Worm (Caenorhabditis elegans) whole organism, L4 larva: ENCODE results near the gene T24E12.3.

ENCODE experiments used
- D1046.2 ChIP-seq: fragments of 200-800 bp; sonication (Bioruptor generic); IDR thresholded peaks from 2 replicates; pipeline ENCODE4 v1.3.6; 2022; ENCODE audit warnings: missing genetic modification characterization, missing compliant biosample characterization
- F26F4.8 ChIP-seq: fragments of 200-800 bp; sonication (Bioruptor generic); conservative IDR thresholded peaks from 2 replicates; pipeline ENCODE4 v1.3.6; 2022; ENCODE audit warnings: missing genetic modification characterization, missing compliant biosample characterization
- T26A8.4 ChIP-seq: fragments of 200-800 bp; sonication (Bioruptor generic); IDR thresholded peaks from 2 replicates; pipeline ENCODE4 v1.3.6; 2022; ENCODE audit warnings: missing genetic modification characterization, missing compliant biosample characterization
- Y75B8A.6 ChIP-seq: fragments of 200-800 bp; sonication (Bioruptor generic); IDR thresholded peaks from 2 replicates; pipeline ENCODE4 v1.3.6; 2022; ENCODE audit warnings: missing genetic modification reagents, missing genetic modification characterization, missing compliant biosample characterization
- ZK337.2 ChIP-seq: fragments of 200-800 bp; sonication (Bioruptor generic); IDR thresholded peaks from 2 replicates; pipeline ENCODE4 v1.3.6; 2022; ENCODE audit warnings: missing genetic modification reagents, missing genetic modification characterization, missing compliant biosample characterization
- ZK546.5 ChIP-seq, 2 experiments: sonication (generic microtip); optimal IDR thresholded peaks; 2 replicates each; lab custom pipeline; 2017; ENCODE audit warnings: missing biosample characterization in 2 of 2, missing genetic modification characterization in 2 of 2
- aha-1 ChIP-seq: fragments of 150-350 bp; peaks from one replicate; lab custom pipeline; 2014; ENCODE audit warnings: missing biosample characterization, missing genetic modification characterization
- ceh-62 ChIP-seq: sonication (generic microtip); optimal IDR thresholded peaks from 2 replicates; lab custom pipeline; 2017; ENCODE audit warnings: missing biosample characterization, missing genetic modification characterization
- dmd-9 ChIP-seq: fragments of 200-800 bp; sonication (Bioruptor generic); IDR thresholded peaks from 2 replicates; pipeline ENCODE4 v1.3.6; 2022; ENCODE audit warnings: missing genetic modification reagents, missing genetic modification characterization, missing compliant biosample characterization
- dve-1 ChIP-seq: sonication (generic microtip); optimal IDR thresholded peaks from 2 replicates; lab custom pipeline; 2017; ENCODE audit warnings: antibody characterized with exemption, mild to moderate bottlenecking, missing genetic modification characterization, missing compliant biosample characterization; ENCODE audit not compliant: insufficient read depth
- fos-1 ChIP-seq: fragments of 150-350 bp; optimal IDR thresholded peaks from 2 replicates; lab custom pipeline; 2014; ENCODE audit warnings: missing biosample characterization, missing genetic modification characterization
- gei-8 ChIP-seq: fragments of 200-800 bp; sonication (Bioruptor generic); optimal IDR thresholded peaks from 2 replicates; lab custom pipeline; 2018; ENCODE audit warnings: mild to moderate bottlenecking, missing genetic modification characterization, missing compliant biosample characterization
- hlh-30 ChIP-seq: sonication (generic microtip); optimal IDR thresholded peaks from 2 replicates; lab custom pipeline; 2017; ENCODE audit warnings: antibody characterized with exemption, mild to moderate bottlenecking, missing genetic modification characterization, missing compliant biosample characterization; ENCODE audit not compliant: insufficient read depth
- hmg-1.1 ChIP-seq: fragments of 200-800 bp; sonication (Bioruptor generic); IDR thresholded peaks from 2 replicates; pipeline ENCODE4 v1.3.6; 2022; ENCODE audit warnings: missing genetic modification reagents, missing genetic modification characterization, missing compliant biosample characterization
- lim-7 ChIP-seq: fragments of 200-800 bp; sonication (Bioruptor generic); IDR thresholded peaks from 2 replicates; pipeline ENCODE4 v1.3.6; 2022; ENCODE audit warnings: missing genetic modification characterization, missing compliant biosample characterization
- lin-1 ChIP-seq: fragments of 200-800 bp; sonication (Bioruptor generic); IDR thresholded peaks from 2 replicates; pipeline ENCODE4 v1.3.6; 2022; ENCODE audit warnings: missing genetic modification reagents, missing genetic modification characterization, missing compliant biosample characterization
- lin-38 ChIP-seq: fragments of 200-800 bp; sonication (Bioruptor generic); IDR thresholded peaks from 2 replicates; pipeline ENCODE4 v1.3.6; 2022; ENCODE audit warnings: missing genetic modification reagents, missing genetic modification characterization, missing compliant biosample characterization
- lin-39 ChIP-seq: fragments of 150-350 bp; optimal IDR thresholded peaks from 2 replicates; lab custom pipeline; 2014; ENCODE audit warnings: missing biosample characterization, missing genetic modification reagents, missing genetic modification characterization
- madf-9 ChIP-seq: fragments of 200-800 bp; sonication (Bioruptor generic); conservative IDR thresholded peaks from 2 replicates; pipeline ENCODE4 v1.3.6; 2022; ENCODE audit warnings: missing genetic modification reagents, missing genetic modification characterization, missing compliant biosample characterization
- mep-1 ChIP-seq: fragments of 150-350 bp; sonication (generic microtip); optimal IDR thresholded peaks from 3 replicates; lab custom pipeline; 2014; ENCODE audit warnings: missing biosample characterization, missing genetic modification characterization
- mxl-3 ChIP-seq: fragments of 200-800 bp; sonication (Bioruptor generic); optimal IDR thresholded peaks from 2 replicates; lab custom pipeline; 2018; ENCODE audit warnings: mild to moderate bottlenecking, missing genetic modification characterization, missing compliant biosample characterization
- nhr-6 ChIP-seq: fragments of 150-350 bp; optimal IDR thresholded peaks from 2 replicates; lab custom pipeline; 2014; ENCODE audit warnings: missing biosample characterization, missing genetic modification characterization
- php-3 ChIP-seq: fragments of 200-800 bp; sonication (Bioruptor generic); IDR thresholded peaks from 2 replicates; pipeline ENCODE4 v1.3.6; 2022; ENCODE audit warnings: missing genetic modification reagents, missing genetic modification characterization, missing compliant biosample characterization
- rbr-2 ChIP-seq: sonication (generic microtip); optimal IDR thresholded peaks from 2 replicates; lab custom pipeline; 2016; ENCODE audit warnings: missing genotype, missing genetic modification characterization, missing compliant biosample characterization
- saeg-2 ChIP-seq: fragments of 200-800 bp; sonication (Bioruptor generic); IDR thresholded peaks from 2 replicates; pipeline ENCODE4 v1.3.6; 2022; ENCODE audit warnings: missing genetic modification reagents, missing genetic modification characterization, missing compliant biosample characterization
- set-16 ChIP-seq: fragments of 200-800 bp; sonication (Bioruptor generic); IDR thresholded peaks from 2 replicates; pipeline ENCODE4 v1.3.6; 2022; ENCODE audit warnings: missing genetic modification reagents, missing genetic modification characterization, missing compliant biosample characterization
- snpc-4 ChIP-seq: fragments of 150-350 bp; optimal IDR thresholded peaks from 2 replicates; lab custom pipeline; 2014; ENCODE audit warnings: missing biosample characterization, missing genetic modification characterization
- spr-3 ChIP-seq: fragments of 200-800 bp; sonication (Bioruptor generic); optimal IDR thresholded peaks from 2 replicates; lab custom pipeline; 2018; ENCODE audit warnings: mild to moderate bottlenecking, missing genetic modification characterization, missing compliant biosample characterization
- tra-1 ChIP-seq: fragments of 200-800 bp; sonication (Bioruptor generic); IDR thresholded peaks from 2 replicates; pipeline ENCODE4 v1.3.6; 2022; ENCODE audit warnings: missing genetic modification reagents, missing genetic modification characterization, missing compliant biosample characterization
- unc-130 ChIP-seq: sonication (generic microtip); optimal IDR thresholded peaks from 2 replicates; lab custom pipeline; 2016; ENCODE audit warnings: missing genetic modification reagents, missing genetic modification characterization, missing compliant biosample characterization
- unc-62 ChIP-seq, 3 experiments: fragments of 150-350 bp in 1 of 3; sonication (generic microtip); optimal IDR thresholded peaks in 2 of 3; peaks in 1 of 3; 1 replicate in 1 of 3; 2 replicates in 2 of 3; lab custom pipeline; 2014 to 2017; ENCODE audit warnings: missing biosample characterization in 3 of 3, missing genetic modification characterization in 3 of 3, missing genetic modification reagents in 3 of 3, missing genotype in 1 of 3
- zip-11 ChIP-seq: fragments of 200-800 bp; sonication (Bioruptor generic); IDR thresholded peaks from 2 replicates; pipeline ENCODE4 v1.3.6; 2022; ENCODE audit warnings: missing genetic modification characterization, missing compliant biosample characterization
- zip-2 ChIP-seq: fragments of 150-350 bp; optimal IDR thresholded peaks from 2 replicates; lab custom pipeline; 2014; ENCODE audit warnings: missing biosample characterization, missing genetic modification characterization
- ztf-11 ChIP-seq: fragments of 150-350 bp; optimal IDR thresholded peaks from 2 replicates; lab custom pipeline; 2014; ENCODE audit warnings: missing biosample characterization, missing genetic modification characterization

T24E12.3 gene

ce11 chrII:3748719-3749118, 27.1 kb upstream of the T24E12.3 start, which contains the start of gene fbxb-90:
Gene fbxb-90 (minus strand): TSS chrII:3748819.
- no peak for TF ChIP-seq mxl-3 (GFP tag; lab: Kevin White, UChicago)
- peak in 1 of 2 experiments; percentile 11 for TF ChIP-seq unc-62 (GFP tag; optimal IDR thresholded peaks at IDR 0.05 in 1 of 2; lab: Kevin White, UChicago)
- no peak for TF ChIP-seq unc-62 (tag; optimal IDR thresholded peaks at IDR 0.05; lab: Kevin White, UChicago)
- TF ChIP-seq, all 104 proteins: peak for 1

ce11 chrII:3750685-3751084, 25.1 kb upstream of the T24E12.3 start, which contains the start of gene fbxb-91:
Gene fbxb-91 (minus strand): TSS chrII:3750785.
- TF ChIP-seq ztf-11 (tag; lab: Kevin White, UChicago), result no peak
- TF ChIP-seq lin-39 (tag; lab: Kevin White, UChicago), result no peak
- no peak for TF ChIP-seq hlh-30
- TF ChIP-seq mep-1 (tag; lab: Kevin White, UChicago), result no peak
- TF ChIP-seq nhr-6, result no peak
- TF ChIP-seq spr-3, result no peak
- TF ChIP-seq ZK546.5 (tag; optimal IDR thresholded peaks at IDR 0.05; lab: Kevin White, UChicago), result no peak
- TF ChIP-seq F26F4.8, result no peak
- no peak for TF ChIP-seq D1046.2 (GFP tag; lab: Robert Waterston, UW)
- TF ChIP-seq T26A8.4 (GFP tag; lab: Robert Waterston, UW), result no peak

DNA sequence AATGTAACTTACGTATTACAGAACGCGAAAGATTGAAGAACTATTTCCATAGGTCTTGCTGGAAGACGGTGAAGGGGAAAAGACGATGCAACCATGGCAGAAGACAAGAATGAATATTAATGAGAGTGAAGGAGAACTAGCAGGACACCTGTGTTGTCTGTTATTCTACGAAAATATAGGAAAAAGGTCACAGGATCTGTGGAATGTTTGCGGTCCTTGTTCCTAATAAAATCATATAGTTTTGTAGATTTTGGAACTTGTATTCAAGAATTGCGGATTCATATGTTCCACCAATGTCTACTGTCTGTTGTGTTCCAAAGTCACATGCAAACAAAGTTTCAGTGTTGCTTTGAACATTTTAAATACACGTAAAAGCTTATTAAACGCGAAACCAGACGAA, 23.6 kb upstream of the T24E12.3 start, which contains the start of gene sdz-11:
Gene sdz-11 (minus strand): TSS at position 101 of the 400 bp plus-strand sequence.
- peak in 1 of 2 experiments; percentile 33 for TF ChIP-seq unc-62 (GFP tag; optimal IDR thresholded peaks at IDR 0.05 in 1 of 2; lab: Kevin White, UChicago)
- no peak for TF ChIP-seq unc-62 (tag; optimal IDR thresholded peaks at IDR 0.05; lab: Kevin White, UChicago)
- TF ChIP-seq ceh-62 (tag; lab: Kevin White, UChicago), result no peak
- TF ChIP-seq dve-1 (tag; lab: Kevin White, UChicago), result no peak
- no peak for TF ChIP-seq hmg-1.1 (GFP tag; lab: Robert Waterston, UW)
- TF ChIP-seq zip-2, result no peak
- peak; percentile 56 for TF ChIP-seq aha-1 (tag; lab: Kevin White, UChicago)

DNA sequence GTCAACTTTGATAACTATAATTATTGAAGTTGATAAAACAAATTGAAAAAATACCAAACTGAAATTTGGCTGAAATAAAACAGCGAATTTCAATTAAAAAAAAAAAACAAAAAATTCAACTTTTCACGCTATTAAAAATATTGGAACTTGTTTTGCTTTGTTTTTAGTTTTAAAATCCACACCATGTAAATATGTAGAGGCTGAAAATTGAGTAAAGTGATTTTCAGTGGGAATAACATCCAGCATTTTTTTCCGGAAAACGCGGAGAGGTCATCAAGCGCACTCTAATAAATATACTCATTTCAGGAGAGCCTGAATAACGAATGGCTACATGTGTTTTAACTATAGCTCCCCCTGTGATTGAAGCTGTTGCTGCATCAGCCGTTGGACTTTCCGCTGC, 22.2 kb upstream of the T24E12.3 start, which contains the start of gene rcd-1:
Gene rcd-1 (plus strand): TSS at position 301 of the 400 bp plus-strand sequence.
- TF ChIP-seq tra-1 (GFP tag; lab: Robert Waterston, UW) (no peak), madf-9 (GFP tag; lab: Robert Waterston, UW) (no peak), D1046.2 (GFP tag; lab: Robert Waterston, UW) (no peak), T26A8.4 (GFP tag; lab: Robert Waterston, UW) (no peak), ztf-11 (tag; lab: Kevin White, UChicago) (no peak), dmd-9 (GFP tag; lab: Robert Waterston, UW) (no peak), lim-7 (GFP tag; lab: Robert Waterston, UW) (no peak), hlh-30 (no peak), php-3 (no peak), ZK337.2 (GFP tag; lab: Robert Waterston, UW) (no peak), lin-38 (GFP tag; lab: Robert Waterston, UW) (no peak), rbr-2 (no peak)

ce11 chrII:3757499-3757898, 18.3 kb upstream of the T24E12.3 start, which contains the start of gene srx-111:
Gene srx-111 (plus strand): TSS chrII:3757799.
- no peak for TF ChIP-seq fos-1 (tag; lab: Kevin White, UChicago)
- TF ChIP-seq zip-11, result no peak
- no peak for TF ChIP-seq unc-130 (GFP tag; lab: Kevin White, UChicago)
- no peak for TF ChIP-seq lin-1 (GFP tag; lab: Robert Waterston, UW)
- no peak for TF ChIP-seq saeg-2 (GFP tag; lab: Robert Waterston, UW)
- TF ChIP-seq set-16 (GFP tag; lab: Robert Waterston, UW), result no peak
- no peak for TF ChIP-seq snpc-4 (tag; lab: Kevin White, UChicago)
- no peak for TF ChIP-seq gei-8
- TF ChIP-seq rbr-2, result no peak
- no peak for TF ChIP-seq Y75B8A.6 (GFP tag; lab: Robert Waterston, UW)
